Fruit fly (Drosophila melanogaster): ENCODE results near the gene Cpr35B.

- TF ChIP-seq sens (GFP tag): no peak
- no peak for TF ChIP-seq CG16779 (GFP tag; IDR thresholded peaks at IDR 0.05)
- no peak for TF ChIP-seq Lpt (GFP tag; optimal IDR thresholded peaks at IDR 0.05)
- TF ChIP-seq z (GFP tag; IDR thresholded peaks at IDR 0.05): no peak
- TF ChIP-seq btn (GFP tag; optimal IDR thresholded peaks at IDR 0.05): no peak
Measured at dm6 chr2L:14464328-14464727, 39.3 kb upstream of the Cpr35B start.

All from whole organism, embryonic.